Fruit fly (Drosophila melanogaster) whole organism, pupa: ENCODE measurements around the gene tHMG1.

ENCODE experiments used
- CG13204 ChIP-seq: fragments of 200-800 bp; sonication (Bioruptor generic); optimal IDR thresholded peaks from 2 replicates; lab custom pipeline; 2018; ENCODE audit warnings: missing biosample characterization, mild to moderate bottlenecking, missing genetic modification characterization, moderate library complexity
- CG14655 ChIP-seq: fragments of 200-800 bp; sonication (Bioruptor generic); optimal IDR thresholded peaks from 3 replicates; lab custom pipeline; 2017; ENCODE audit warnings: mild to moderate bottlenecking, missing biosample characterization, missing genetic modification reagents, missing genetic modification characterization
- CG8159 ChIP-seq: fragments of 200-800 bp; sonication (Bioruptor generic); optimal IDR thresholded peaks from 3 replicates; lab custom pipeline; 2018; ENCODE audit warnings: missing biosample characterization, mild to moderate bottlenecking, missing genetic modification characterization, moderate library complexity
- Pif1B ChIP-seq: fragments of 200-800 bp; sonication (Bioruptor generic); optimal IDR thresholded peaks from 3 replicates; lab custom pipeline; 2016; ENCODE audit warnings: missing biosample characterization, missing genetic modification characterization
- gl ChIP-seq: fragments of 200-800 bp; sonication (Bioruptor generic); optimal IDR thresholded peaks from 2 replicates; lab custom pipeline; 2018; ENCODE audit warnings: missing biosample characterization, mild to moderate bottlenecking, missing genetic modification characterization
- rn ChIP-seq: fragments of 200-800 bp; sonication (Bioruptor generic); IDR thresholded peaks from 2 replicates; pipeline ENCODE4 v1.3.6; 2022; ENCODE audit warnings: missing biosample characterization, missing genetic modification characterization

dm6 chr3R:22456007-22456406, 35.6 kb upstream of the tHMG1 start:
- no peak for TF ChIP-seq CG14655 (GFP tag; lab: Kevin White, UChicago)
- TF ChIP-seq Pif1B (GFP tag; lab: Kevin White, UChicago), result no peak
- TF ChIP-seq rn (GFP tag; lab: Robert Waterston, UW), result no peak
- TF ChIP-seq gl (tag; lab: Kevin White, UChicago), result no peak
- TF ChIP-seq CG13204 (GFP tag; lab: Kevin White, UChicago), result no peak
- no peak for TF ChIP-seq CG8159 (tag; lab: Kevin White, UChicago)
